Worm (Caenorhabditis elegans): Measurements from ENCODE around the gene C46C2.6.

The C46C2.6 gene

DNA sequence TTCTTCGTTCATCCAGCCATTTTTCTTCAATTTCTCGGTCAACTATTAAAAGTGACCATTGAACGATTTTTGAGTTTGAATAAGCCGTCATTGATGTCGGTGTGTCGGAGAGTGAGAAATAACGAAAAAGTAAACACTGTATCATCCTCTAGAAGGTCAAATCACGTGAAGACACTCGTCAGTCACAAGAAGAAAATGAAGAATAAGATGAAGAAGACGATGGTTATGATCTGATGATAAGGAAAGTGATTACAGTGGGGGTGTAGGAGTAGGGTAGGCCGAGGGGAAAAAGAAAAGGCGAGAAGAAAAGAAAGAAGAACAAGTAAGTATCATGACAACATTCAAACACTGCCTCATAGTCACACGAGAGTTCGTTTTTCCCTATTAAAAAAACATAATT is 14.1 kb upstream of the C46C2.6 start (continued):
- TF ChIP-seq snpc-4 (GFP tag; optimal IDR thresholded peaks at IDR 0.05) (no peak), snpc-4 (tag; optimal IDR thresholded peaks at IDR 0.05) (peak in 1 of 4 experiments; percentile 61), tlf-1 (GFP tag; optimal IDR thresholded peaks at IDR 0.05) (peak; percentile 14), rpc-1 (optimal IDR thresholded peaks at IDR 0.05) (no peak), rpc-1 (tag; optimal IDR thresholded peaks at IDR 0.05) (no peak), ztf-18 (tag; optimal IDR thresholded peaks at IDR 0.05) (no peak), zim-3 (tag; optimal IDR thresholded peaks at IDR 0.05) (no peak), somi-1 (GFP tag; optimal IDR thresholded peaks at IDR 0.05) (peak; percentile 78), F10E7.11 (tag; optimal IDR thresholded peaks at IDR 0.05) (no peak), zfh-2 (GFP tag; conservative IDR thresholded peaks at IDR 0.05) (no peak), madf-3 (GFP tag; IDR thresholded peaks at IDR 0.05) (no peak), D2030.7 (GFP tag; IDR thresholded peaks at IDR 0.05) (no peak), nfyb-1 (GFP tag; IDR thresholded peaks at IDR 0.05) (no peak), snpc-1.1 (tag; optimal IDR thresholded peaks at IDR 0.05; ENCODE audit: insufficient read depth) (no peak), efl-1 (GFP tag; optimal IDR thresholded peaks at IDR 0.05) (no peak), repo-1 (tag; optimal IDR thresholded peaks at IDR 0.05) (no peak), attf-6 (GFP tag; IDR thresholded peaks at IDR 0.05) (no peak), nhr-80 (tag; optimal IDR thresholded peaks at IDR 0.05) (peak; percentile 69), him-1 (tag; optimal IDR thresholded peaks at IDR 0.05) (no peak), let-526 (GFP tag; IDR thresholded peaks at IDR 0.05) (peak; percentile 78; the same call in 1 of the 2 replicates), B0019.2 (GFP tag; conservative IDR thresholded peaks at IDR 0.05) (no peak), madf-10 (tag; optimal IDR thresholded peaks at IDR 0.05) (peak; percentile 17), fkh-3 (tag; optimal IDR thresholded peaks at IDR 0.05) (no peak), hsf-1 (GFP tag; IDR thresholded peaks at IDR 0.05) (peak; percentile 69; the same call in 1 of the 2 replicates), attf-5 (GFP tag; optimal IDR thresholded peaks at IDR 0.05) (peak; percentile 54), ztf-3 (GFP tag; optimal IDR thresholded peaks at IDR 0.05) (no peak), lin-54 (GFP tag; optimal IDR thresholded peaks at IDR 0.05) (peak; percentile 34), atf-7 (tag; optimal IDR thresholded peaks at IDR 0.05) (peak; percentile 49), ceh-100 (GFP tag; IDR thresholded peaks at IDR 0.05) (no peak), dox-1 (GFP tag; IDR thresholded peaks at IDR 0.05) (no peak), ekl-4 (GFP tag; IDR thresholded peaks at IDR 0.05) (no peak), lag-1 (GFP tag; IDR thresholded peaks at IDR 0.05) (no peak), F55B11.4 (tag; optimal IDR thresholded peaks at IDR 0.05; ENCODE audit: borderline replicate concordance, insufficient read depth) (no peak), mel-28 (tag; optimal IDR thresholded peaks at IDR 0.05; ENCODE audit: borderline replicate concordance) (no peak), lin-26 (GFP tag; IDR thresholded peaks at IDR 0.05) (0 out of 2 replicates have a peak, but pooled peaks have one; percentile 42), T07F8.4 (tag; optimal IDR thresholded peaks at IDR 0.05) (no peak), ccch-3 (GFP tag; optimal IDR thresholded peaks at IDR 0.05) (no peak), rcor-1 (GFP tag; IDR thresholded peaks at IDR 0.05) (no peak), akir-1 (GFP tag; optimal IDR thresholded peaks at IDR 0.05) (no peak), madf-8 (GFP tag; conservative IDR thresholded peaks at IDR 0.05) (no peak), F37B4.10 (GFP tag; IDR thresholded peaks at IDR 0.05) (no peak), attf-3 (GFP tag; conservative IDR thresholded peaks at IDR 0.05) (no peak), nhr-179 (tag; optimal IDR thresholded peaks at IDR 0.05) (no peak), K11D2.4 (GFP tag; IDR thresholded peaks at IDR 0.05) (no peak), Y67H2A.10 (GFP tag; conservative IDR thresholded peaks at IDR 0.05) (no peak), hlh-26 (GFP tag; conservative IDR thresholded peaks at IDR 0.05) (no peak), Y56A3A.18 (GFP tag; IDR thresholded peaks at IDR 0.05) (no peak), F57A8.1 (GFP tag; optimal IDR thresholded peaks at IDR 0.05) (no peak), lsl-1 (GFP tag; optimal IDR thresholded peaks at IDR 0.05) (no peak), ceh-40 (GFP tag; IDR thresholded peaks at IDR 0.05) (no peak)

Measured in whole organism, young adult.